Fruit fly (Drosophila melanogaster) whole organism: ENCODE data around the gene Cad89D.

Experiments
- CG8478 ChIP-seq: fragments of >200 bp; optimal IDR thresholded peaks from 2 replicates; lab custom pipeline; 2018; ENCODE audit warnings: inconsistent platforms
- Dll ChIP-seq: fragments of >200 bp; optimal IDR thresholded peaks from 2 replicates; lab custom pipeline; 2017
- EcR ChIP-seq, 2 experiments: fragments of >200 bp; optimal IDR thresholded peaks; 2 replicates each; lab custom pipeline; 2017; ENCODE audit warnings: missing biosample characterization in 2 of 2, missing genetic modification characterization in 2 of 2, missing genetic modification reagents in 2 of 2
- pan ChIP-seq: fragments of >200 bp; optimal IDR thresholded peaks from 2 replicates; lab custom pipeline; 2017
- psq ChIP-seq: fragments of >200 bp; optimal IDR thresholded peaks from 2 replicates; lab custom pipeline; 2017
- usp ChIP-seq: fragments of >200 bp; optimal IDR thresholded peaks from 2 replicates; lab custom pipeline; 2017; ENCODE audit warnings: missing biosample characterization, missing genetic modification characterization, mixed read lengths

Gene Cad89D

DNA sequence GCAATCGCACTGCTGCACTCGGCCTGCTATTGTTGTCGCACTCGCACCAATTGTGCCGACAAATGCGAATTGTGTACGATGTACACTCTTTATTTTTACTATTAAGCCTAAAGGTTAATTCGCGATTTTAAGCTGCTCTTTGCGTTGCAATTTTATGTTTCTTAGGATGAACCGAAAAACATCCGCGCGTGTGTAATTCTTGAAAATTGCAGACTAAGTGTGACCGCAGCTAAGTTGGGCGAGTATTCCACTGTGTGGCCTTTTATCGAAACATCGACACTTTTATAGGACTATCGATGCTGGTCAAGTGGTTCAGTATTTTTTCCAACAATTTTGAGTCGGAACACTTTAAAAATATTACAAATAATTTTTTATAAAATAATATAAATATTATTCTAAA, 41.6 kb downstream of the Cad89D start, which contains the start of gene Pak3:
Gene Pak3, minus strand, starts transcription at position 225 of the 400 bp plus-strand sequence.
- TF ChIP-seq usp (GFP tag; lab: Kevin White, UChicago): no peak
- TF ChIP-seq Dll (lab: Kevin White, UChicago): no peak
- no peak for TF ChIP-seq pan (lab: Kevin White, UChicago)
- TF ChIP-seq CG8478 (lab: Kevin White, UChicago): no peak
- no peak for TF ChIP-seq psq (lab: Kevin White, UChicago)
- TF ChIP-seq EcR (GFP tag; optimal IDR thresholded peaks at IDR 0.05; lab: Kevin White, UChicago): no peak

DNA sequence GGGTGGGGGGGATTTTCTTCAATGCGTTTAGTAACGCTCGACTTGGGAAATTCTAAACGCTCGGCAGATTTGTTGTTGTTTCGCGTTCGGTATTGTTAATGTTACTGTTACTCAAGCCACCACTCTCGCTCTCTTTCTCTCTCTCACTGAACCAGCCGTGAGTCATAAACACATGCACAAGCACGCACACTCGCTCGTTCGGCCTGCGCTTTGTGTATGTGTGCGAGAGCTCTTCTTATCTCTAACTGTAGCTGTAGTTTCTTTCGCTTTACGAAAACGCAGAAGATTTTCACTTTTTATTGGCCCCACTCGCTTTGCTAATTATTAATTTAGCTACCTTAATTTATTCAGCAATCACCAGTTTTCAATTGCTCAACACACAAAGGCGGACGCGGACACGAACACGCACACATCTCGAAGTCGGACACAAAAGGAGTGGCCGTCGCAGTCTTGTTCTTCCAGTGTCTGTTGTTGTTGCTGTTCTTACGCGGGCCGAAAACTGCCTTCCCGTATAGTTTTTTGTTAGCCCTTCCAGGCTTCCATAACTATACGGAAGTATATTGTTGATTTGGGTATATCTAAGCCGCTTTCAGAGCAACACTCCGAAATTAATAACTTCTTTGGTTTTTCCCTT, 42.2 kb downstream of the Cad89D start:
- TF ChIP-seq CG8478 (lab: Kevin White, UChicago) (peak; percentile 53), EcR (GFP tag; optimal IDR thresholded peaks at IDR 0.05; lab: Kevin White, UChicago) (no peak)

DNA sequence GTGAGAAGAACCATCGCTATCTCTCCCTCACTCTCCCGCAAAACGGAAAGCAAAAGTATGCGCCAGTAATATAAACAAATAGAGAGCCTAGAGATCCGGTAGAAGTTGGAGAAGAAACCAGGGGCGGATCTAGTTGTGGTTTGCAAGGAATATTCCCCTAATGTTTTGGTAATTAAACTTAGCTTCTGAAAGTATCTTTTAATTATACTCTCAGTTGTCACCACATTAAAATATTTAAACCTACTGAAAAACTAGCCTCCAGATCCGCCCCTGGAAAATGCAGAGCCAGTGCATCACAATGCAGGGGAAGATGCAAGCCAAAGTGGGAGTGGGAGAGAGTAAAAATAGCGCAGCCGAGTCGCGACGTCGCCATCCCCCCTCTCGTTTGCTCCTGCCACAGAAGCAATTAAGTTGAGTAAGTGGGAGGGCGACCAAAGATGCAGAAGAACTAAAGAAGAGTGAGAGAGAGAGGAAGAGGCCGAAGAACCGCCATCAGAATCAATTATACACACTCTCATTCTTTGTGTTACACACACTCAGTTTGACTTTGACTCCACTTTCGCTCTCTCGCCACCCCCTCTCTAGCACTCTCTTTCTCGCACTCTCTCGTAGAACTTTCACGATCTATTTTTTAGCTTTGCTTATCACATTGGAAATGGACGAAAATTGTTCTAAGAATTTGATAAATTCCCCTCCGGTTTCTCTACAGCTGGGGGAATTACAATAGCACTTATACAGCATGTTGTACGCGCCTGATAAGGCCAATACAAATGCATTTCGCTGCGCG, 45.8 kb downstream of the Cad89D start:
- TF ChIP-seq pan (lab: Kevin White, UChicago): no peak
- no peak for TF ChIP-seq Dll (lab: Kevin White, UChicago)
- TF ChIP-seq EcR (GFP tag; optimal IDR thresholded peaks at IDR 0.05; lab: Kevin White, UChicago): peak in 1 of 2 experiments; percentile 34

DNA sequence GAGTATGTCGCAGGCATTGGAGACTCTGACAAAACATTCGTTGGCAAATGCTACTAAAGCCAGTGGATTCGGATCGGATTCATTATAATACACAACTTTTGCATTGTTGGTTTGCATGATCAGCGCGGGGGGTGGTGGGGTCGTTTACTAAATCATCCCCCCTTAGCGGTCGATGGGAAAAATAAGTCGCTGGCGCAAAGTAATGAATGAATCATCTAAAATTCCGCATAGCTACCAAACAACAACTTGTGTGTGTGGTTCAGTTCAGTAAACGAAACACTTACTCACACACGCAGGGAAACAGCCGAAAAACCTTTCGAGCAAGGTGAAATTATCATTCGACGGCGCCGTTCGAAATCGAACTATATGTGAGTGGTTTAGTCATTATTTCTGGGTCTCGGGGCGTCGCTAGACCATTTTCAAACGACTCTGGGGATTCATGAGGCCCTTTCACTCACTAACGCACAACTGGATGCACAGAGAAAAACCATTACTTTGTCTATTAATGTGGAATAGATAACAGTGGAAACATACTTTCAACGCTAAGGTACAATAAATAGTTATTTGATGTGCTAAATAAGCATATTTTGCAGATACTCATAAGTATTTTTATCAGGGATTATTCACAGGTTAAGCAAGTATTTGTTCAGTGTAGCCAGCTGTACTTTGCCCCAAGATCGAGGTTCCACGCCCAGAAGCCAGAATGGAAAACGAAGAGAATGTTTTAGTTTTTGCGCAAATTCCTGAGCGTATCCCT, 46.7 kb downstream of the Cad89D start:
- no peak for TF ChIP-seq pan (lab: Kevin White, UChicago)
- TF ChIP-seq EcR (GFP tag; optimal IDR thresholded peaks at IDR 0.05; lab: Kevin White, UChicago): no peak
- TF ChIP-seq psq (lab: Kevin White, UChicago): no peak
- no peak for TF ChIP-seq usp (GFP tag; lab: Kevin White, UChicago)
- no peak for TF ChIP-seq Dll (lab: Kevin White, UChicago)
- no peak for TF ChIP-seq CG8478 (lab: Kevin White, UChicago)

DNA sequence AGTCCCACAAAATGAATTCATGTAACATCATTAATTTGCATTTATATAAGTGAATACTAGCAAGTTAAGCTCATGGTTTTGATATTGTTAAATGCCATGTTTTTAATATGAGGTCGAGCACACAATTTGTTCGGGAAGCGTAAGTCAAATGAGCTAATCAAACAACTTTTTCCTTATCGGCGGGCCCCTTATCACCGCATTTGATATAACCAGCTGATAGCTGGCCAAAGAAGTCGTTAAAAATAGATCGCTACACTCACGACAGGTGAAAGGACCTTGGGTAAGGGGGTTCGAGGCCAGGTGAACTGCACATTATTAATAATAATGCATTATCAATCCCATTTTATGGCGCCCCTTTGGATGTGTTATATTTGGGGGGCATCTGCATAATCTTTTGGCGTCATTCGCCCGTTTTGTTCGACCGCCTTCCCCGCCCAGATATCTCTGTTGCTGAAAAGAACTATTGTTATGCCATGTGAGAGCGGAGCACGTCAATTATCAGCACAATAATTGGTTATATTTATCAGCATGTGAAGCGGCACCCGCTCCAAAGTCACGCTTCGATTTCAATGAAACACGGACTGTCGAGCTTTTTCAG, 47.7 kb downstream of the Cad89D start:
- TF ChIP-seq EcR (GFP tag; optimal IDR thresholded peaks at IDR 0.05; lab: Kevin White, UChicago) (no peak), usp (GFP tag; lab: Kevin White, UChicago) (no peak), Dll (lab: Kevin White, UChicago) (no peak), CG8478 (lab: Kevin White, UChicago) (no peak), pan (lab: Kevin White, UChicago) (no peak), psq (lab: Kevin White, UChicago) (no peak)

DNA sequence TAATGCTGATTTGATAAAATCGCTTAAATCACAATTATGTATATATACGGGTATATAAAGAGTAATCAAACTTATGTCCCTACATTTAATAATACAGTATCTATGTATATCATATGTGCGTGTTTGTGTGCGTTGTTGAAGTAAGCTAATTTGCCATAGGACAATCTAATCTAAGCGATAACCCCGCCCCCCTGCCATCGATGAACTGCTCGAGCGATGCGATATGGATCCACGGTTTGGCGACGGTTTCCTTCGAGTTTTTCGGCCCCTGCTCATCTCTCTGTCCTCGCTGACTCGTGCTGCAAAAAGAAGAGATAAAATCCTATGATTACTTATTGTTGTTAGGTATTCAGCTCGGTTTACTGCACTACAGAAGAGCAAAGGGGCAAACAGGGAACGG, 48.4 kb downstream of the Cad89D start:
- TF ChIP-seq Dll (lab: Kevin White, UChicago) (no peak), CG8478 (lab: Kevin White, UChicago) (no peak), pan (lab: Kevin White, UChicago) (no peak), psq (lab: Kevin White, UChicago) (no peak), usp (GFP tag; lab: Kevin White, UChicago) (no peak), EcR (GFP tag; optimal IDR thresholded peaks at IDR 0.05; lab: Kevin White, UChicago) (no peak)

DNA sequence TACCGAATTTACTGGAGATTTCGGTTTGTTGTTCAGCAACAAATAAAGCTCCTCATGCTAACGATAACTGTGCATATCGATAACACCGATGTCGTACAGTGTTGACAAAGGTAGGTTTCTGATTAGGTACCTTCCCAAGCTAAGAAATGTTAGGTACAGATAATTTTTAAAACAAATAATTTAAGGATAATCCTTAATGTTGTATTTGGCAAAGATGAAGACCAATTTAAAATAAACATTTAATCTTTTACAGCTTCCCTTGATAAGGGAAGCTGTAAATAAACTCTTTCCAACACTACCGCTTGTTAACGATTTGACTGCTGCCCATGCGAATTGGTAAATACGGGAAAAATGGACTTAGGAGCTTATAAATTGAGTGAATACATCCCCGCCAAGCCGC, 52.3 kb downstream of the Cad89D start, which contains the start of the genes Ttc1 and CG14882:
Gene Ttc1, minus strand, starts transcription at position 71 of the 400 bp plus-strand sequence.
Gene CG14882, plus strand, starts transcription at position 271 of the 400 bp plus-strand sequence.
- TF ChIP-seq usp (GFP tag; lab: Kevin White, UChicago): no peak
- no peak for TF ChIP-seq EcR (GFP tag; optimal IDR thresholded peaks at IDR 0.05; lab: Kevin White, UChicago)
- TF ChIP-seq psq (lab: Kevin White, UChicago): no peak
- no peak for TF ChIP-seq pan (lab: Kevin White, UChicago)
- no peak for TF ChIP-seq CG8478 (lab: Kevin White, UChicago)
- no peak for TF ChIP-seq Dll (lab: Kevin White, UChicago)

DNA sequence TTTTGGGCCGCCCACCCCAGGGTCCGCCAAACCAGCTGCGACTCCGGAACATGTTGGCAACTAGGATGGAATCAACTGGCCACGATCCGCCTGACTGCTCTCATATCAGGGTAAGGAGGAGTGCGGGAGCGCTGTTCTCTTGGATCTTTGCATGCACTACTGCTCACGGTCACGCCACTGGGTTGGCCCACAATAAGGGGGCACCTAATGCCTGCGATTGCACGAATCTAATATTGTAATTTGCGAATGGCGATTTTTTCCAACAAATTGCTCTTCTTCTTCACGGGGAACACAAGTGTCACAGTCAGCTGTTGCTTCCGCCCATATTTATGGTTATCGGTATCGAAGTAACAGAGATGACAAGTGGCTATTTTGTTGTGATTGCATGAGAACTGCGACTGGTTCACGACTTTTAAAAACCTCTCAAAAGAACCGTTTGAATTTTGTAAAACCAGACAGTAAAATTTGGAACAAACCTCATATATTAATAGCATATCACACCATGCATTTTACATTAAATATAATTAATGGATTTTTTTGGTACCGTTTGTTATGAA, 53.8 kb downstream of the Cad89D start, which contains the start of gene ema:
Gene ema, minus strand, starts transcription at position 295 of the 557 bp plus-strand sequence.
- TF ChIP-seq CG8478 (lab: Kevin White, UChicago): no peak

DNA sequence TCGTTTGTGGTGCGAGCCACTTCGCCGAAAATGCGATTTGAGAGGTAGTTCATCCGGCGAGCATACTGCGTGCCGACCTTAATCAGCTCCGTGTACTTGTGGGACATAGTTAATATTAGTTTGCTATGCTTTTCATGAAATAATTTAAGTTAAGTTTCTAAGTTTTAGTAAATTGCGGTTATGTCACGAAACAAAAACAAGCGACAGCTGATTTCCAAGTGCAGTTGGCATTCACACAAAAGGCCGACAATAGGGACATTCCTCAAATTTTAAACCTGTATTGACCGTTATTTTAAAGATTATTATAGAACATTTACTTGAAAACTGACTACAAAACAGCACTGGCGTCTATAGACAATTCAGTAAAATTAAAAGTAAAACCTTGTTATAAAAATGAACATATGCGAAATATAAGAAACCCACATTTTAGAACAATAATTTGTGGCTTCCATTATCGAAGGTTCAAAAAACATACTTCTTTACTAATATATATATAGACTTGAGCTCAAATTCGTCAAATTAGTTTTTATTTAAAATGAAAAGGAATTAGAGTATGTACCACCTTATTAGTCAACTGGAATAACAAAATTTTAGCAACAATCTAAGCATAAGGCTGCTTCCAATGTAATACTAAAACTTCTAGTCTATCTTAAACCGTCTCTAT, 58.7 kb downstream of the Cad89D start, which contains the start of gene mRpS33:
Gene mRpS33, minus strand, starts transcription at position 224 of the 664 bp plus-strand sequence.
- TF ChIP-seq psq (lab: Kevin White, UChicago) (no peak), Dll (lab: Kevin White, UChicago) (no peak), pan (lab: Kevin White, UChicago) (no peak), usp (GFP tag; lab: Kevin White, UChicago) (no peak), CG8478 (lab: Kevin White, UChicago) (no peak), EcR (GFP tag; optimal IDR thresholded peaks at IDR 0.05; lab: Kevin White, UChicago) (no peak)

DNA sequence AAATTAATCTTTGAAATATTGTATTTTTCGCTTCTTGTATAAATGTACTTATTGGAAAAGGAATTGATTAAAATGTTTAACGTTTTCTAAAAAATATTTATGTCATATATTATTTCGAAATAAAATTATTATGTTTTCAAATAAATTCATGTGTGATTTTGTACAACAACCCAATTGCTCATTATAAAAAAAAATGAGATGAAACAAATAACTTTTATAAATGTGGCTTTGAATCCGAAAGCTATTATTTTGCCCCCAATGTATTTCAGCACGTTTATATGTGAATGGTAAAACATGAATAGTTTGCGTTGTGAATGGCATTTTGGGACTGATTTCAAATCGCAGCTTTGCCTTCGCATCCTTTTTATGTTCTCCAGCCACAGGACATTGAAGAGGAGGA, 60.6 kb downstream of the Cad89D start, which contains the start of gene CG14881:
Gene CG14881, plus strand, starts transcription at position 301 of the 400 bp plus-strand sequence.
- TF ChIP-seq psq (lab: Kevin White, UChicago) (no peak), pan (lab: Kevin White, UChicago) (no peak), Dll (lab: Kevin White, UChicago) (no peak), usp (GFP tag; lab: Kevin White, UChicago) (no peak), CG8478 (lab: Kevin White, UChicago) (no peak)
